Worm (Caenorhabditis elegans) whole organism, young adult: Measurements from ENCODE around the gene ZK354.8.
A peak's percentile ranks its signal among the peaks of the same experiment; 100 is the strongest.

Experiments
- B0019.2 ChIP-seq: fragments of 200-800 bp; sonication (Bioruptor generic); conservative IDR thresholded peaks from 2 replicates; pipeline ENCODE4 v1.3.6; 2022; ENCODE audit warnings: missing genetic modification reagents, missing genetic modification characterization, missing compliant biosample characterization
- B0035.1 ChIP-seq: sonication (generic microtip); optimal IDR thresholded peaks from 2 replicates; lab custom pipeline; 2016; ENCODE audit warnings: missing genetic modification characterization, mild to moderate bottlenecking, missing compliant biosample characterization, missing genotype, missing genetic modification reagents
- F23B12.7 ChIP-seq: sonication (generic microtip); optimal IDR thresholded peaks from 2 replicates; lab custom pipeline; 2017; ENCODE audit warnings: missing genetic modification characterization, mild to moderate bottlenecking, missing compliant biosample characterization, antibody characterized with exemption, moderate library complexity; ENCODE audit not compliant: insufficient read depth
- F33H1.4 ChIP-seq: fragments of 200-800 bp; sonication (Bioruptor generic); IDR thresholded peaks from 2 replicates; pipeline ENCODE4 v1.3.6; 2022; ENCODE audit warnings: missing genetic modification reagents, missing genetic modification characterization, missing compliant biosample characterization
- F37B4.10 ChIP-seq: fragments of 200-800 bp; sonication (Bioruptor generic); IDR thresholded peaks from 2 replicates; pipeline ENCODE4 v1.3.6; 2022; ENCODE audit warnings: missing genetic modification characterization, missing compliant biosample characterization
- F49E8.2 ChIP-seq: sonication (generic microtip); optimal IDR thresholded peaks from 3 replicates; lab custom pipeline; 2017; ENCODE audit warnings: missing genetic modification characterization, mild to moderate bottlenecking, missing compliant biosample characterization, antibody characterized with exemption, moderate library complexity; ENCODE audit not compliant: insufficient read depth
- F57A8.1 ChIP-seq: fragments of 200-800 bp; sonication (Bioruptor generic); optimal IDR thresholded peaks from 2 replicates; lab custom pipeline; 2018; ENCODE audit warnings: mild to moderate bottlenecking, missing genetic modification characterization, moderate library complexity, missing compliant biosample characterization
- K11D2.4 ChIP-seq: fragments of 200-800 bp; sonication (Bioruptor generic); IDR thresholded peaks from 2 replicates; pipeline ENCODE4 v1.3.6; 2022; ENCODE audit warnings: missing genetic modification reagents, missing genetic modification characterization, missing compliant biosample characterization
- T26A5.8 ChIP-seq: sonication (generic microtip); optimal IDR thresholded peaks from 2 replicates; lab custom pipeline; 2016; ENCODE audit warnings: missing genetic modification characterization, missing compliant biosample characterization
- Y95B8A.8 ChIP-seq: fragments of 200-800 bp; sonication (Bioruptor generic); IDR thresholded peaks from 2 replicates; pipeline ENCODE4 v1.3.6; 2022; ENCODE audit warnings: missing genetic modification reagents, missing genetic modification characterization, missing compliant biosample characterization
- ama-1 ChIP-seq, 3 experiments: fragments of 150-350 bp in 1 of 3; sonication (generic microtip) in 2 of 3; optimal IDR thresholded peaks; 2 replicates each; lab custom pipeline; 2014 to 2018; ENCODE audit warnings: missing biosample characterization in 2 of 3, missing genetic modification characterization in 2 of 3, missing genetic modification reagents in 2 of 3
- aptf-2 ChIP-seq: fragments of 200-800 bp; sonication (Bioruptor generic); conservative IDR thresholded peaks from 2 replicates; pipeline ENCODE4 v1.3.6; 2022; ENCODE audit warnings: missing genetic modification reagents, missing genetic modification characterization, missing compliant biosample characterization
- athp-1 ChIP-seq: sonication (generic microtip); optimal IDR thresholded peaks from 2 replicates; lab custom pipeline; 2017; ENCODE audit warnings: mild to moderate bottlenecking, missing genetic modification characterization, missing compliant biosample characterization
- attf-5 ChIP-seq: fragments of 200-800 bp; sonication (Bioruptor generic); optimal IDR thresholded peaks from 2 replicates; lab custom pipeline; 2018; ENCODE audit warnings: mild to moderate bottlenecking, missing genetic modification characterization, missing compliant biosample characterization
- attf-6 ChIP-seq: fragments of 200-800 bp; sonication (Bioruptor generic); IDR thresholded peaks from 2 replicates; pipeline ENCODE4 v1.3.6; 2022; ENCODE audit warnings: missing genetic modification reagents, missing genetic modification characterization, missing compliant biosample characterization
- cebp-2 ChIP-seq: fragments of 200-800 bp; sonication (Bioruptor generic); IDR thresholded peaks from 2 replicates; pipeline ENCODE4 v1.3.6; 2022; ENCODE audit warnings: missing genetic modification characterization, missing compliant biosample characterization
- ceh-100 ChIP-seq: fragments of 200-800 bp; sonication (Bioruptor generic); IDR thresholded peaks from 2 replicates; pipeline ENCODE4 v1.3.6; 2022; ENCODE audit warnings: missing genetic modification reagents, missing genetic modification characterization, missing compliant biosample characterization
- ceh-91 ChIP-seq: fragments of 200-800 bp; sonication (Bioruptor generic); IDR thresholded peaks from 2 replicates; pipeline ENCODE4 v1.3.6; 2022; ENCODE audit warnings: missing genetic modification reagents, missing genetic modification characterization, missing compliant biosample characterization
- dox-1 ChIP-seq: fragments of 200-800 bp; sonication (Bioruptor generic); IDR thresholded peaks from 2 replicates; pipeline ENCODE4 v1.3.6; 2022; ENCODE audit warnings: missing genetic modification reagents, missing genetic modification characterization, missing compliant biosample characterization
- dpff-1 ChIP-seq: sonication (generic microtip); optimal IDR thresholded peaks from 2 replicates; lab custom pipeline; 2017; ENCODE audit warnings: mild to moderate bottlenecking, missing genetic modification characterization, missing compliant biosample characterization
- efl-1 ChIP-seq: fragments of 150-350 bp; optimal IDR thresholded peaks from 2 replicates; lab custom pipeline; 2014; ENCODE audit warnings: missing biosample characterization, missing genetic modification reagents, missing genetic modification characterization
- ekl-4 ChIP-seq: fragments of 200-800 bp; sonication (Bioruptor generic); IDR thresholded peaks from 2 replicates; pipeline ENCODE4 v1.3.6; 2022; ENCODE audit warnings: missing genetic modification reagents, missing genetic modification characterization, missing compliant biosample characterization
- hlh-12 ChIP-seq: sonication (generic microtip); optimal IDR thresholded peaks from 2 replicates; lab custom pipeline; 2016; ENCODE audit warnings: missing genetic modification characterization, missing compliant biosample characterization
- hmg-1.2 ChIP-seq: fragments of 200-800 bp; sonication (Bioruptor generic); IDR thresholded peaks from 2 replicates; pipeline ENCODE4 v1.3.6; 2022; ENCODE audit warnings: missing genetic modification reagents, missing genetic modification characterization, missing compliant biosample characterization
- lin-40 ChIP-seq: sonication (generic microtip); optimal IDR thresholded peaks from 2 replicates; lab custom pipeline; 2016; ENCODE audit warnings: missing genetic modification characterization, mild to moderate bottlenecking, missing compliant biosample characterization, missing genotype, missing genetic modification reagents
- lsl-1 ChIP-seq: fragments of 200-800 bp; sonication (Bioruptor generic); optimal IDR thresholded peaks from 2 replicates; lab custom pipeline; 2018; ENCODE audit warnings: mild to moderate bottlenecking, missing genetic modification characterization, moderate library complexity, missing compliant biosample characterization
- lsy-27 ChIP-seq: sonication (generic microtip); optimal IDR thresholded peaks from 2 replicates; lab custom pipeline; 2017; ENCODE audit warnings: missing genetic modification characterization, mild to moderate bottlenecking, missing compliant biosample characterization, antibody characterized with exemption, missing genotype, borderline replicate concordance; ENCODE audit not compliant: insufficient read depth
- madf-3 ChIP-seq: fragments of 200-800 bp; sonication (Bioruptor generic); IDR thresholded peaks from 2 replicates; pipeline ENCODE4 v1.3.6; 2022; ENCODE audit warnings: missing genetic modification reagents, missing genetic modification characterization, missing compliant biosample characterization
- madf-6 ChIP-seq: fragments of 200-800 bp; sonication (Bioruptor generic); IDR thresholded peaks from 2 replicates; pipeline ENCODE4 v1.3.6; 2022; ENCODE audit warnings: missing genetic modification reagents, missing genetic modification characterization, missing compliant biosample characterization
- madf-8 ChIP-seq: fragments of 200-800 bp; sonication (Bioruptor generic); conservative IDR thresholded peaks from 2 replicates; pipeline ENCODE4 v1.3.6; 2022; ENCODE audit warnings: missing genetic modification reagents, missing genetic modification characterization, missing compliant biosample characterization
- mel-28 ChIP-seq: sonication (generic microtip); optimal IDR thresholded peaks from 2 replicates; lab custom pipeline; 2016; ENCODE audit warnings: borderline replicate concordance, mild to moderate bottlenecking, missing genetic modification characterization, missing compliant biosample characterization
- nhr-120 ChIP-seq: fragments of 200-800 bp; sonication (Bioruptor generic); IDR thresholded peaks from 2 replicates; pipeline ENCODE4 v1.3.6; 2022; ENCODE audit warnings: missing genetic modification characterization, missing compliant biosample characterization
- nhr-80 ChIP-seq: sonication (generic microtip); optimal IDR thresholded peaks from 2 replicates; lab custom pipeline; 2016; ENCODE audit warnings: missing genetic modification characterization, missing compliant biosample characterization
- rec-8 ChIP-seq, 2 experiments: sonication (generic microtip); optimal IDR thresholded peaks; 2 replicates each; lab custom pipeline; 2016; ENCODE audit warnings: mild to moderate bottlenecking in 2 of 2, missing genetic modification characterization in 2 of 2, missing genetic modification reagents in 2 of 2, missing genotype in 2 of 2, missing biosample characterization in 1 of 2, missing compliant biosample characterization in 1 of 2, moderate library complexity in 1 of 2
- sea-2 ChIP-seq: fragments of 200-800 bp; sonication (Bioruptor generic); IDR thresholded peaks from 2 replicates; pipeline ENCODE4 v1.3.6; 2022; ENCODE audit warnings: missing genetic modification characterization, missing compliant biosample characterization
- snpc-4 ChIP-seq, 5 experiments: fragments of 150-350 bp in 1 of 5; sonication (generic microtip) in 4 of 5; optimal IDR thresholded peaks; 2 replicates each; lab custom pipeline; 2014 to 2018; ENCODE audit warnings: missing genetic modification characterization in 5 of 5, missing biosample characterization in 3 of 5, antibody characterized with exemption in 2 of 5, mild to moderate bottlenecking in 2 of 5, missing compliant biosample characterization in 2 of 5, missing genotype in 2 of 5, moderate library complexity in 2 of 5, missing genetic modification reagents in 1 of 5
- sptf-2 ChIP-seq: fragments of 200-800 bp; sonication (Bioruptor generic); optimal IDR thresholded peaks from 2 replicates; lab custom pipeline; 2018; ENCODE audit warnings: mild to moderate bottlenecking, missing genetic modification characterization, missing compliant biosample characterization
- tbx-9 ChIP-seq: sonication (generic microtip); optimal IDR thresholded peaks from 2 replicates; lab custom pipeline; 2016; ENCODE audit warnings: borderline replicate concordance, missing genetic modification characterization, inconsistent platforms, missing compliant biosample characterization
- tlf-1 ChIP-seq: fragments of 200-800 bp; sonication (Bioruptor generic); optimal IDR thresholded peaks from 2 replicates; lab custom pipeline; 2018; ENCODE audit warnings: mild to moderate bottlenecking, missing genetic modification characterization, missing compliant biosample characterization
- xnd-1 ChIP-seq: sonication (generic microtip); optimal IDR thresholded peaks from 2 replicates; lab custom pipeline; 2016; ENCODE audit warnings: missing genotype, missing genetic modification reagents, missing genetic modification characterization, missing compliant biosample characterization
- ztf-18 ChIP-seq: sonication (generic microtip); optimal IDR thresholded peaks from 2 replicates; lab custom pipeline; 2016; ENCODE audit warnings: missing genotype, mild to moderate bottlenecking, missing genetic modification characterization, missing compliant biosample characterization
- ztf-25 ChIP-seq: fragments of 200-800 bp; sonication (Bioruptor generic); IDR thresholded peaks from 2 replicates; pipeline ENCODE4 v1.3.6; 2022; ENCODE audit warnings: missing genetic modification reagents, missing genetic modification characterization, missing compliant biosample characterization

Gene ZK354.8

ce11 chrIV:5274123-5274581 is 31.8 kb downstream of the ZK354.8 start, which contains the start of gene slfl-4:
Gene slfl-4 (plus strand): TSS chrIV:5274531.
- TF ChIP-seq ztf-18 (tag; lab: Kevin White, UChicago) = no peak
- TF ChIP-seq F33H1.4 (GFP tag; lab: Robert Waterston, UW) = peak; percentile 78
- TF ChIP-seq madf-8 = peak; percentile 59
- no peak for TF ChIP-seq F23B12.7 (tag; lab: Kevin White, UChicago)
- TF ChIP-seq dpff-1 (tag; lab: Kevin White, UChicago) = no peak
- no peak for TF ChIP-seq snpc-4 (GFP tag; optimal IDR thresholded peaks at IDR 0.05; lab: Kevin White, UChicago)
- peak in 3 of 4 experiments; percentile 72 to 74 (median 73) for TF ChIP-seq snpc-4 (tag; optimal IDR thresholded peaks at IDR 0.05; lab: Kevin White, UChicago)
- TF ChIP-seq sptf-2 = no peak
- TF ChIP-seq lin-40 (tag; lab: Kevin White, UChicago) = no peak
- TF ChIP-seq xnd-1 (tag; lab: Kevin White, UChicago) = peak; percentile 31
- peak; percentile 33 for TF ChIP-seq efl-1 (GFP tag; lab: Kevin White, UChicago)
- TF ChIP-seq ama-1 (optimal IDR thresholded peaks at IDR 0.05; lab: Kevin White, UChicago) = no peak
- no peak for TF ChIP-seq ama-1 (GFP tag; optimal IDR thresholded peaks at IDR 0.05; lab: Kevin White, UChicago)
- TF ChIP-seq lsl-1 (GFP tag; lab: Kevin White, UChicago) = peak; percentile 80
- TF ChIP-seq madf-3 (GFP tag; lab: Robert Waterston, UW) = no peak
- TF ChIP-seq hmg-1.2 (GFP tag; lab: Robert Waterston, UW) = no peak
- TF ChIP-seq madf-6 (GFP tag; lab: Robert Waterston, UW) = peak; percentile 52; the same call in 1 of the 2 replicates
- TF ChIP-seq B0019.2 (GFP tag; lab: Robert Waterston, UW) = no peak
- no peak for TF ChIP-seq tlf-1 (GFP tag; lab: Kevin White, UChicago)

ce11 chrIV:5273385-5273784 is 32.6 kb downstream of the ZK354.8 start:
- TF ChIP-seq aptf-2 (GFP tag; lab: Robert Waterston, UW) (no peak), lsy-27 (tag; lab: Kevin White, UChicago) (no peak), hlh-12 (tag; lab: Kevin White, UChicago) (no peak), madf-3 (GFP tag; lab: Robert Waterston, UW) (no peak), rec-8 (tag; optimal IDR thresholded peaks at IDR 0.05; lab: Kevin White, UChicago) (no peak), attf-5 (GFP tag; lab: Kevin White, UChicago) (no peak), ama-1 (optimal IDR thresholded peaks at IDR 0.05; lab: Kevin White, UChicago) (no peak), ama-1 (GFP tag; optimal IDR thresholded peaks at IDR 0.05; lab: Kevin White, UChicago) (no peak), sea-2 (GFP tag; lab: Robert Waterston, UW) (no peak), ekl-4 (GFP tag; lab: Robert Waterston, UW) (no peak), nhr-80 (no peak), F37B4.10 (GFP tag; lab: Robert Waterston, UW) (no peak), B0019.2 (GFP tag; lab: Robert Waterston, UW) (no peak), F57A8.1 (no peak), nhr-120 (GFP tag; lab: Robert Waterston, UW) (no peak), athp-1 (tag; lab: Kevin White, UChicago) (no peak), K11D2.4 (GFP tag; lab: Robert Waterston, UW) (no peak), hmg-1.2 (GFP tag; lab: Robert Waterston, UW) (no peak), sptf-2 (no peak), lsl-1 (GFP tag; lab: Kevin White, UChicago) (no peak)

ce11 chrIV:5272518-5272917 is 33.4 kb downstream of the ZK354.8 start, which contains the start of gene F36H12.3:
Gene F36H12.3 (plus strand): TSS chrIV:5272818.
- TF ChIP-seq rec-8 (tag; optimal IDR thresholded peaks at IDR 0.05; lab: Kevin White, UChicago) (no peak), ekl-4 (GFP tag; lab: Robert Waterston, UW) (no peak), F49E8.2 (tag; lab: Kevin White, UChicago) (no peak), ztf-25 (GFP tag; lab: Robert Waterston, UW) (no peak), Y95B8A.8 (GFP tag; lab: Robert Waterston, UW) (no peak), mel-28 (tag; lab: Kevin White, UChicago) (no peak), tbx-9 (tag; lab: Kevin White, UChicago) (no peak), dox-1 (GFP tag; lab: Robert Waterston, UW) (no peak), ceh-100 (GFP tag; lab: Robert Waterston, UW) (no peak), T26A5.8 (tag; lab: Kevin White, UChicago) (no peak), F33H1.4 (GFP tag; lab: Robert Waterston, UW) (no peak), snpc-4 (GFP tag; optimal IDR thresholded peaks at IDR 0.05; lab: Kevin White, UChicago) (no peak), snpc-4 (tag; optimal IDR thresholded peaks at IDR 0.05; lab: Kevin White, UChicago) (no peak), B0035.1 (no peak), attf-6 (GFP tag; lab: Robert Waterston, UW) (no peak), F37B4.10 (GFP tag; lab: Robert Waterston, UW) (no peak), cebp-2 (GFP tag; lab: Robert Waterston, UW) (no peak), ceh-91 (GFP tag; lab: Robert Waterston, UW) (no peak)
